Worm (Caenorhabditis elegans): ENCODE measurements around the gene R10H10.4.

R10H10.4 gene

DNA sequence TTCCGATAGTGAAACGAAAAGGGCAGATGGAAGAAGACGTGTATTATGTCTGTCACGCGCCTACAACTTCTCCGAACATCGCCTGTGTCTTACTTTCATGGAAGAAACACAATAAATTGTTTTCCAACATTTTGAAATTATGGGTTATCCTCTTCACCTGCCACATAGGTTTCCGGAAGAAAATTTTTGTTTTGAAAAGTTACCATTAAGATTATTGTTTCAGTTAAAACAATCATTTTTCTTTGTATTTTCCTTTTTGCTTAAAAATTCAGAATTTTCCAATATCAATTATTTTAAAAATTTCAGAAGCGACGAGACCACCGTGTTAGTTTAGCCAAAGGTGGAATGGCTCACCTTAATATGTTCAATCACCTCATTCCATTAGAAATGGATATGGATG is 20.2 kb downstream of the R10H10.4 start, which contains the start of gene mask-1:
Gene mask-1 (plus strand): TSS at position 301 of the 400 bp plus-strand sequence.
- no peak for TF ChIP-seq zip-5 (tag; optimal IDR thresholded peaks at IDR 0.05)
- TF ChIP-seq dmd-4 (tag; optimal IDR thresholded peaks at IDR 0.05; ENCODE audit: borderline replicate concordance): no peak
- TF ChIP-seq ceh-14 (tag; optimal IDR thresholded peaks at IDR 0.05): no peak
- no peak for TF ChIP-seq madf-2 (tag; optimal IDR thresholded peaks at IDR 0.05)
- TF ChIP-seq T23F11.4 (GFP tag; optimal IDR thresholded peaks at IDR 0.05): no peak
- TF ChIP-seq ceh-22 (tag; optimal IDR thresholded peaks at IDR 0.05): no peak
- TF ChIP-seq tbx-7 (tag; optimal IDR thresholded peaks at IDR 0.05): no peak
- TF ChIP-seq pros-1 (tag; optimal IDR thresholded peaks at IDR 0.05): no peak
- TF ChIP-seq elt-4 (tag; optimal IDR thresholded peaks at IDR 0.05): no peak
- no peak for TF ChIP-seq che-1 (tag; optimal IDR thresholded peaks at IDR 0.05)
- no peak for TF ChIP-seq ama-1 (optimal IDR thresholded peaks at IDR 0.05)
- no peak for TF ChIP-seq F13H6.1 (tag; optimal IDR thresholded peaks at IDR 0.05)
- no peak for TF ChIP-seq ceh-48 (tag; optimal IDR thresholded peaks at IDR 0.05)

ce11 chrIV:10373772-10374288 is 20.9 kb downstream of the R10H10.4 start, which contains the start of gene mpz-5:
TSS of gene mpz-5 (minus strand) at chrIV:10373822.
- TF ChIP-seq sox-4 (tag; optimal IDR thresholded peaks at IDR 0.05) (peak; percentile 6), pax-1 (tag; optimal IDR thresholded peaks at IDR 0.05) (no peak), ceh-31 (tag; optimal IDR thresholded peaks at IDR 0.05) (peak; percentile 30), unc-55 (GFP tag; optimal IDR thresholded peaks at IDR 0.05) (no peak), tbx-2 (tag; optimal IDR thresholded peaks at IDR 0.05) (peak; percentile 6), syd-9 (tag; optimal IDR thresholded peaks at IDR 0.05) (no peak), hlh-30 (tag; optimal IDR thresholded peaks at IDR 0.05; ENCODE audit: insufficient read depth) (no peak), mec-3 (tag; optimal IDR thresholded peaks at IDR 0.05; ENCODE audit: borderline replicate concordance) (no peak), dve-1 (tag; optimal IDR thresholded peaks at IDR 0.05) (peak; percentile 20), fkh-10 (GFP tag; optimal IDR thresholded peaks at IDR 0.05) (no peak), ceh-34 (tag; optimal IDR thresholded peaks at IDR 0.05) (peak; percentile 10), eyg-1 (tag; optimal IDR thresholded peaks at IDR 0.05) (no peak), nhr-232 (tag; optimal IDR thresholded peaks at IDR 0.05) (no peak), nfya-1 (tag; optimal IDR thresholded peaks at IDR 0.05) (peak; percentile 40), elt-2 (tag; optimal IDR thresholded peaks at IDR 0.05) (peak; percentile 34), ceh-22 (tag; optimal IDR thresholded peaks at IDR 0.05) (no peak), unc-3 (GFP tag; conservative IDR thresholded peaks at IDR 0.05) (no peak), unc-3 (tag; optimal IDR thresholded peaks at IDR 0.05) (no peak), unc-86 (tag; optimal IDR thresholded peaks at IDR 0.05) (peak; percentile 19), fax-1 (tag; optimal IDR thresholded peaks at IDR 0.05) (peak; percentile 38), T23F11.4 (GFP tag; optimal IDR thresholded peaks at IDR 0.05) (no peak), lin-11 (tag; optimal IDR thresholded peaks at IDR 0.05) (peak; percentile 9), ets-4 (tag; optimal IDR thresholded peaks at IDR 0.05) (no peak), ztf-16 (tag; optimal IDR thresholded peaks at IDR 0.05) (peak; percentile 7)

ce11 chrIV:10368326-10368725 is 26.4 kb downstream of the R10H10.4 start, which contains the start of gene iars-1:
TSS of gene iars-1 (plus strand) at chrIV:10368601.
- TF ChIP-seq tbx-7 (tag; optimal IDR thresholded peaks at IDR 0.05): no peak
- TF ChIP-seq pat-9 (tag; optimal IDR thresholded peaks at IDR 0.05): no peak
- TF ChIP-seq hlh-15 (tag; optimal IDR thresholded peaks at IDR 0.05): no peak
- no peak for TF ChIP-seq fkh-6 (tag; optimal IDR thresholded peaks at IDR 0.05)
- TF ChIP-seq hlh-13 (GFP tag; optimal IDR thresholded peaks at IDR 0.05): no peak
- no peak for TF ChIP-seq hlh-8 (tag; optimal IDR thresholded peaks at IDR 0.05)
- no peak for TF ChIP-seq rnt-1 (tag; optimal IDR thresholded peaks at IDR 0.05)
- no peak for TF ChIP-seq lim-6 (tag; optimal IDR thresholded peaks at IDR 0.05)
- no peak for TF ChIP-seq ama-1 (optimal IDR thresholded peaks at IDR 0.05)
- no peak for TF ChIP-seq madf-2 (tag; optimal IDR thresholded peaks at IDR 0.05)
- no peak for TF ChIP-seq elt-2 (tag; optimal IDR thresholded peaks at IDR 0.05)
